Fruit fly (Drosophila melanogaster) whole organism, prepupa: Measurements from ENCODE around the gene CG10943.
A peak's percentile ranks its signal among the peaks of the same experiment; 100 is the strongest.

Experiments used
- CG11762 ChIP-seq: fragments of 200-800 bp; sonication (Bioruptor generic); optimal IDR thresholded peaks from 3 replicates; lab custom pipeline; 2016; ENCODE audit warnings: missing biosample characterization, missing genetic modification characterization; ENCODE audit not compliant: insufficient read depth
- CG16779 ChIP-seq: fragments of 200-800 bp; sonication (Bioruptor generic); optimal IDR thresholded peaks from 3 replicates; lab custom pipeline; 2017; ENCODE audit warnings: missing biosample characterization, mild to moderate bottlenecking, missing genetic modification characterization
- Eip78C ChIP-seq: fragments of 200-800 bp; sonication (Bioruptor generic); peaks from one replicate; lab custom pipeline; 2016; ENCODE audit warnings: missing biosample characterization, missing genetic modification characterization
- Hr39 ChIP-seq: fragments of 200-800 bp; sonication (Bioruptor generic); optimal IDR thresholded peaks from 2 replicates; lab custom pipeline; 2016; ENCODE audit warnings: missing biosample characterization, missing genetic modification characterization
- Hr4 ChIP-seq: fragments of 200-800 bp; sonication (Bioruptor generic); optimal IDR thresholded peaks from 3 replicates; lab custom pipeline; 2016; ENCODE audit warnings: missing biosample characterization, missing genetic modification characterization
- Lpt ChIP-seq: fragments of 200-800 bp; sonication (Bioruptor generic); optimal IDR thresholded peaks from 3 replicates; lab custom pipeline; 2016; ENCODE audit warnings: missing biosample characterization, missing genetic modification characterization
- Smox ChIP-seq: fragments of 200-800 bp; sonication (Bioruptor generic); optimal IDR thresholded peaks from 3 replicates; lab custom pipeline; 2016; ENCODE audit warnings: missing biosample characterization, missing genetic modification characterization
- Sox102F ChIP-seq: fragments of 200-800 bp; sonication (Bioruptor generic); optimal IDR thresholded peaks from 2 replicates; lab custom pipeline; 2016; ENCODE audit warnings: missing biosample characterization, mild to moderate bottlenecking, missing genetic modification characterization
- acj6 ChIP-seq: fragments of 200-800 bp; sonication (Bioruptor generic); optimal IDR thresholded peaks from 3 replicates; lab custom pipeline; 2016; ENCODE audit warnings: missing biosample characterization, missing genetic modification characterization
- eg ChIP-seq: fragments of 200-800 bp; sonication (Bioruptor generic); IDR thresholded peaks from 3 replicates; pipeline ENCODE4 v1.3.6; 2022; ENCODE audit warnings: missing biosample characterization, missing genetic modification characterization
- esn ChIP-seq: fragments of 200-800 bp; sonication (Bioruptor generic); optimal IDR thresholded peaks from 2 replicates; lab custom pipeline; 2016; ENCODE audit warnings: missing biosample characterization, mild to moderate bottlenecking, missing genetic modification characterization, moderate library complexity
- lz ChIP-seq: fragments of 200-800 bp; sonication (Bioruptor generic); optimal IDR thresholded peaks from 3 replicates; lab custom pipeline; 2016; ENCODE audit warnings: missing biosample characterization, missing genetic modification characterization
- salr ChIP-seq, 2 experiments: fragments of 200-800 bp; sonication (Bioruptor generic); optimal IDR thresholded peaks; 3 replicates each; lab custom pipeline; 2016 to 2018; ENCODE audit warnings: missing biosample characterization in 2 of 2, missing genetic modification characterization in 2 of 2, mild to moderate bottlenecking in 1 of 2

DNA sequence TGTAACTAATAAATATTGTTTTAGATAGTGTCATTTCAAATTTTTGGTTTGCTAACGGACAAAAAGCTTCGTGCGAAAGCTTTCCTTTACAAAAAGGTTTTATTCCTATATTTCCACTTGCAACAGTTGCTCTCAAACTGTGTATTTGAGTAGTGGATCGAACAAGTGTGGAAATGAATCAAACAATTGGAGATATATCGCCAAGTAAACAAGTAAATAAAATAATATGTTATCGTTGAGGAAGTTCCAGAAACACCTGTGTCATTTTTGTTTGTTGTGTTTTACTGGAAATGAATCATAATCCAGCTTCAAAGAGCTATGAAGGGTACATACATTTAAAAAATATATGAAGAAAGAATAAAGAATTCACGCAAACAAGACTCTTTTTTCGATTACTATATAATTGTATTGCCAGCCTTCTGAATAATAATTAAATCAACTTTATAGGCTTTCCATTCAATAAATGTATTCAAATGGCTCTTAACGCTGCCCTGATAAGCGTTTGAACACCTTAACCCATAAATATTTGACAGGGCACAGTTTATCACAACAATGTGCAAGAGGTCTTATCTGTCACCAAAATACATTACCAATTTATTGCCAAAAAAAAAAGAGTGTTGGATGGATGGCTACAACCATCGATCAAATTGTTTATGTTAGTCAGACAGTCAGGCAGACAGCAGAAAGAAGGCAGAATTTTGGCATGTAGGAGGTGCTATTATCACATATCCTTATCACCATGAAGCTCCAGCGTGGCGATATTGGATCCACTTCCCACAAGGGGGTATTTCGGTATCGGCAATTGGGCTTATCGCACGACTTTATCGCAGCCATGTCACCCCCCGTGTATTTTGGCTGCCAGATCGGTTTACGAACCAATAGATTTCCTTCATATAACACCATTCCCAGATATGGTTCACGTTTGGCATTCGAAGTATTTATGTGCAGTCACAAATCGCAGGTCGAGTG lies 26.9 kb downstream of the CG10943 start:
- no peak for TF ChIP-seq acj6 (GFP tag; lab: Kevin White, UChicago)
- TF ChIP-seq Lpt (GFP tag; lab: Kevin White, UChicago): no peak
- no peak for TF ChIP-seq Sox102F (GFP tag; lab: Kevin White, UChicago)
- no peak for TF ChIP-seq CG16779 (tag; lab: Kevin White, UChicago)
- TF ChIP-seq CG11762 (GFP tag; lab: Kevin White, UChicago): no peak
- no peak for TF ChIP-seq eg (GFP tag; lab: Robert Waterston, UW)
- no peak for TF ChIP-seq Smox
- peak; percentile 62 for TF ChIP-seq Eip78C (GFP tag; lab: Kevin White, UChicago)
- no peak for TF ChIP-seq Hr39 (GFP tag; lab: Kevin White, UChicago)
- no peak for TF ChIP-seq Hr4
- peak; percentile 3 for TF ChIP-seq esn (GFP tag; lab: Kevin White, UChicago)
- TF ChIP-seq lz (GFP tag; lab: Kevin White, UChicago): no peak
- TF ChIP-seq salr (GFP tag; optimal IDR thresholded peaks at IDR 0.05; lab: Kevin White, UChicago): no peak
